Fruit fly (Drosophila melanogaster) whole organism: ENCODE data around the gene Toll-6.

ENCODE experiments used
- CG8478 ChIP-seq: fragments of >200 bp; optimal IDR thresholded peaks from 2 replicates; lab custom pipeline; 2018; ENCODE audit warnings: inconsistent platforms
- Dll ChIP-seq: fragments of >200 bp; optimal IDR thresholded peaks from 2 replicates; lab custom pipeline; 2017
- EcR ChIP-seq, 2 experiments: fragments of >200 bp; optimal IDR thresholded peaks; 2 replicates each; lab custom pipeline; 2017; ENCODE audit warnings: missing biosample characterization in 2 of 2, missing genetic modification characterization in 2 of 2, missing genetic modification reagents in 2 of 2
- pan ChIP-seq: fragments of >200 bp; optimal IDR thresholded peaks from 2 replicates; lab custom pipeline; 2017
- psq ChIP-seq: fragments of >200 bp; optimal IDR thresholded peaks from 2 replicates; lab custom pipeline; 2017
- usp ChIP-seq: fragments of >200 bp; optimal IDR thresholded peaks from 2 replicates; lab custom pipeline; 2017; ENCODE audit warnings: missing biosample characterization, missing genetic modification characterization, mixed read lengths

dm6 chr3L:15336277-15336821, at the start of gene Toll-6:
- TF ChIP-seq CG8478 (lab: Kevin White, UChicago) = no peak
- TF ChIP-seq pan (lab: Kevin White, UChicago) = no peak
- TF ChIP-seq psq (lab: Kevin White, UChicago) = no peak
- TF ChIP-seq usp (GFP tag; lab: Kevin White, UChicago) = no peak
- TF ChIP-seq EcR (GFP tag; optimal IDR thresholded peaks at IDR 0.05; lab: Kevin White, UChicago) = no peak
- TF ChIP-seq Dll (lab: Kevin White, UChicago) = no peak
